Fruit fly (Drosophila melanogaster) whole organism, embryonic: Measurements from ENCODE around the gene Vti1a.

Source experiments
- Atf3 ChIP-seq: fragments of 200-800 bp; sonication (Bioruptor generic); optimal IDR thresholded peaks from 3 replicates; lab custom pipeline; 2016; ENCODE audit warnings: missing biosample characterization, missing genetic modification characterization
- Bteb2 ChIP-seq: fragments of 200-800 bp; sonication (Bioruptor generic); optimal IDR thresholded peaks from 2 replicates; lab custom pipeline; 2016; ENCODE audit warnings: missing biosample characterization, missing genetic modification characterization
- CG10147 ChIP-seq: fragments of 200-800 bp; sonication (Bioruptor generic); optimal IDR thresholded peaks from 2 replicates; lab custom pipeline; 2019; ENCODE audit warnings: missing biosample characterization, mild to moderate bottlenecking, missing genetic modification characterization, moderate library complexity
- CG10209 ChIP-seq: fragments of 200-800 bp; sonication (Bioruptor generic); optimal IDR thresholded peaks from 3 replicates; lab custom pipeline; 2017; ENCODE audit warnings: missing biosample characterization, mild to moderate bottlenecking, missing genetic modification characterization, missing genetic modification reagents
- CG10565 ChIP-seq: fragments of 200-800 bp; sonication (Bioruptor generic); optimal IDR thresholded peaks from 3 replicates; lab custom pipeline; 2016; ENCODE audit warnings: missing biosample characterization, mild to moderate bottlenecking, missing genetic modification characterization
- CG12299 ChIP-seq: fragments of 200-800 bp; sonication (Bioruptor generic); optimal IDR thresholded peaks from 2 replicates; lab custom pipeline; 2018; ENCODE audit warnings: missing biosample characterization, mild to moderate bottlenecking, missing genetic modification characterization
- CG12769 ChIP-seq: fragments of 200-800 bp; sonication (Bioruptor generic); optimal IDR thresholded peaks from 2 replicates; lab custom pipeline; 2019; ENCODE audit warnings: missing biosample characterization, mild to moderate bottlenecking, missing genetic modification characterization, moderate library complexity
- CG14014 ChIP-seq: fragments of 200-800 bp; sonication (Bioruptor generic); IDR thresholded peaks from 2 replicates; pipeline ENCODE4 v1.3.6; 2022; ENCODE audit warnings: missing biosample characterization, missing genetic modification characterization
- CG14710 ChIP-seq: fragments of 200-800 bp; sonication (Bioruptor generic); optimal IDR thresholded peaks from 3 replicates; lab custom pipeline; 2019; ENCODE audit warnings: missing biosample characterization, mild to moderate bottlenecking, missing genetic modification characterization, moderate library complexity
- CG1602 ChIP-seq: fragments of 200-800 bp; sonication (Bioruptor generic); optimal IDR thresholded peaks from 3 replicates; lab custom pipeline; 2016; ENCODE audit warnings: missing biosample characterization, missing genetic modification characterization
- CG1647 ChIP-seq: fragments of 200-800 bp; sonication (Bioruptor generic); optimal IDR thresholded peaks from 3 replicates; lab custom pipeline; 2016; ENCODE audit warnings: missing biosample characterization, missing genetic modification characterization
- CG16815 ChIP-seq: fragments of 200-800 bp; sonication (Bioruptor generic); optimal IDR thresholded peaks from 3 replicates; lab custom pipeline; 2017; ENCODE audit warnings: missing biosample characterization, mild to moderate bottlenecking, missing genetic modification characterization
- CG16863 ChIP-seq: fragments of 200-800 bp; sonication (Bioruptor generic); optimal IDR thresholded peaks from 3 replicates; lab custom pipeline; 2016; ENCODE audit warnings: missing biosample characterization, missing genetic modification characterization
- CG18476 ChIP-seq: fragments of 200-800 bp; sonication (Bioruptor generic); optimal IDR thresholded peaks from 2 replicates; lab custom pipeline; 2016; ENCODE audit warnings: missing biosample characterization, mild to moderate bottlenecking, missing genetic modification characterization
- CG18599 ChIP-seq: fragments of 200-800 bp; sonication (Bioruptor generic); optimal IDR thresholded peaks from 3 replicates; lab custom pipeline; 2017; ENCODE audit warnings: missing biosample characterization, missing genetic modification characterization, mild to moderate bottlenecking, moderate library complexity, missing genetic modification reagents
- CG2875 ChIP-seq: fragments of 200-800 bp; sonication (Bioruptor generic); optimal IDR thresholded peaks from 2 replicates; lab custom pipeline; 2017; ENCODE audit warnings: missing biosample characterization, mild to moderate bottlenecking, missing genetic modification characterization, missing genetic modification reagents
- CG31441 ChIP-seq: fragments of 200-800 bp; sonication (Bioruptor generic); IDR thresholded peaks from 2 replicates; pipeline ENCODE4 v1.3.6; 2022; ENCODE audit warnings: missing biosample characterization, missing genetic modification characterization
- CG4360 ChIP-seq: fragments of 200-800 bp; sonication (Bioruptor generic); IDR thresholded peaks from 2 replicates; pipeline ENCODE4 v1.3.6; 2022; ENCODE audit warnings: missing biosample characterization, missing genetic modification characterization
- CG6175 ChIP-seq: fragments of 200-800 bp; sonication (Bioruptor generic); IDR thresholded peaks from 3 replicates; pipeline ENCODE4 v1.3.6; 2022; ENCODE audit warnings: missing biosample characterization, missing genetic modification characterization
- CG7556 ChIP-seq: fragments of 200-800 bp; sonication (Bioruptor generic); optimal IDR thresholded peaks from 2 replicates; lab custom pipeline; 2017; ENCODE audit warnings: missing biosample characterization, mild to moderate bottlenecking, missing genetic modification characterization
- CG7987 ChIP-seq: fragments of 200-800 bp; sonication (Bioruptor generic); optimal IDR thresholded peaks from 2 replicates; lab custom pipeline; 2018; ENCODE audit warnings: missing biosample characterization, mild to moderate bottlenecking, missing genetic modification characterization, moderate library complexity
- D19B ChIP-seq: fragments of 200-800 bp; sonication (Bioruptor generic); optimal IDR thresholded peaks from 2 replicates; lab custom pipeline; 2017; ENCODE audit warnings: missing biosample characterization, mild to moderate bottlenecking, missing genetic modification characterization
- Gug ChIP-seq: fragments of 200-800 bp; sonication (Bioruptor generic); IDR thresholded peaks from 4 replicates; pipeline ENCODE4 v1.3.6; 2022; ENCODE audit warnings: missing biosample characterization, missing genetic modification characterization
- Max ChIP-seq: fragments of 200-800 bp; sonication (Bioruptor generic); optimal IDR thresholded peaks from 2 replicates; lab custom pipeline; 2016; ENCODE audit warnings: missing biosample characterization, mild to moderate bottlenecking, missing genetic modification characterization
- Nf-YB ChIP-seq: fragments of 200-800 bp; sonication (Bioruptor generic); optimal IDR thresholded peaks from 3 replicates; lab custom pipeline; 2019; ENCODE audit warnings: missing biosample characterization, mild to moderate bottlenecking, missing genetic modification characterization, moderate library complexity
- Nf-YC ChIP-seq: fragments of 200-800 bp; optimal IDR thresholded peaks from 3 replicates; lab custom pipeline; 2019; ENCODE audit warnings: missing biosample characterization, mild to moderate bottlenecking, missing genetic modification characterization, moderate library complexity
- Oaz ChIP-seq: fragments of 200-800 bp; sonication (Bioruptor generic); IDR thresholded peaks from 2 replicates; pipeline ENCODE4 v1.3.6; 2022; ENCODE audit warnings: missing biosample characterization, missing genetic modification characterization
- Oli ChIP-seq: fragments of 200-800 bp; sonication (Bioruptor generic); optimal IDR thresholded peaks from 2 replicates; lab custom pipeline; 2018; ENCODE audit warnings: missing biosample characterization, mild to moderate bottlenecking, missing genetic modification characterization, moderate library complexity
- Poxn ChIP-seq: fragments of 200-800 bp; sonication (Bioruptor generic); IDR thresholded peaks from 2 replicates; pipeline ENCODE4 v1.3.6; 2022; ENCODE audit warnings: missing biosample characterization, missing genetic modification characterization
- Sox102F ChIP-seq: fragments of 200-800 bp; sonication (Bioruptor generic); optimal IDR thresholded peaks from 2 replicates; lab custom pipeline; 2018; ENCODE audit warnings: missing biosample characterization, mild to moderate bottlenecking, missing genetic modification characterization, moderate library complexity
- Stat92E ChIP-seq, 3 experiments: fragments of >200 bp in 2 of 3; fragments of 200-800 bp in 1 of 3; sonication (Bioruptor generic) in 1 of 3; optimal IDR thresholded peaks; 2 replicates each; lab custom pipeline; 2017 to 2019; ENCODE audit warnings: missing biosample characterization in 3 of 3, missing genetic modification characterization in 3 of 3, mild to moderate bottlenecking in 1 of 3, moderate library complexity in 1 of 3
- bcd ChIP-seq: fragments of 200-800 bp; sonication (Bioruptor generic); optimal IDR thresholded peaks from 2 replicates; lab custom pipeline; 2017; ENCODE audit warnings: missing biosample characterization, mild to moderate bottlenecking, missing genetic modification characterization
- cad ChIP-seq: fragments of >200 bp; optimal IDR thresholded peaks from 2 replicates; lab custom pipeline; 2017; ENCODE audit warnings: missing biosample characterization, missing genetic modification characterization
- chn ChIP-seq: fragments of 200-800 bp; sonication (Bioruptor generic); optimal IDR thresholded peaks from 2 replicates; lab custom pipeline; 2016; ENCODE audit warnings: missing biosample characterization, missing genetic modification characterization
- ci ChIP-seq: fragments of 200-800 bp; sonication (Bioruptor generic); IDR thresholded peaks from 3 replicates; pipeline ENCODE4 v1.3.6; 2022; ENCODE audit warnings: missing biosample characterization, missing genetic modification characterization
- crc ChIP-seq: fragments of 200-800 bp; sonication (Bioruptor generic); optimal IDR thresholded peaks from 2 replicates; lab custom pipeline; 2016; ENCODE audit warnings: missing biosample characterization, missing genetic modification characterization
- cwo ChIP-seq: fragments of 200-800 bp; sonication (Bioruptor generic); optimal IDR thresholded peaks from 3 replicates; lab custom pipeline; 2017; ENCODE audit warnings: missing biosample characterization, missing genetic modification characterization, mild to moderate bottlenecking, moderate library complexity, missing genetic modification reagents
- eve ChIP-seq, 2 experiments: fragments of >200 bp; optimal IDR thresholded peaks; 2 replicates each; lab custom pipeline; 2017; ENCODE audit warnings: missing biosample characterization in 2 of 2, missing genetic modification characterization in 2 of 2
- gsb ChIP-seq: fragments of 200-800 bp; sonication (Bioruptor generic); IDR thresholded peaks from 2 replicates; pipeline ENCODE4 v1.3.6; 2022; ENCODE audit warnings: missing biosample characterization, missing genetic modification characterization
- kah ChIP-seq: fragments of 200-800 bp; sonication (Bioruptor generic); optimal IDR thresholded peaks from 2 replicates; lab custom pipeline; 2018; ENCODE audit warnings: missing biosample characterization, mild to moderate bottlenecking, missing genetic modification characterization
- lmd ChIP-seq: fragments of 200-800 bp; sonication (Bioruptor generic); IDR thresholded peaks from 2 replicates; pipeline ENCODE4 v1.3.6; 2022; ENCODE audit warnings: missing biosample characterization, missing genetic modification characterization
- p53 ChIP-seq: fragments of 200-800 bp; sonication (Bioruptor generic); optimal IDR thresholded peaks from 2 replicates; lab custom pipeline; 2016; ENCODE audit warnings: missing biosample characterization, missing genetic modification characterization
- pho ChIP-seq: fragments of 200-800 bp; sonication (Bioruptor generic); optimal IDR thresholded peaks from 2 replicates; lab custom pipeline; 2016; ENCODE audit warnings: missing biosample characterization, missing genetic modification characterization
- ranshi ChIP-seq: fragments of 200-800 bp; sonication (Bioruptor generic); IDR thresholded peaks from 2 replicates; pipeline ENCODE4 v1.3.6; 2022; ENCODE audit warnings: missing biosample characterization, missing genetic modification characterization
- sc ChIP-seq, 3 experiments: fragments of >200 bp in 2 of 3; fragments of 200-800 bp in 1 of 3; sonication (Bioruptor generic) in 1 of 3; optimal IDR thresholded peaks; 2 replicates in 2 of 3; 3 replicates in 1 of 3; lab custom pipeline; 2017; ENCODE audit warnings: mild to moderate bottlenecking in 1 of 3, missing biosample characterization in 1 of 3, missing genetic modification characterization in 1 of 3, missing genetic modification reagents in 1 of 3
- ssp ChIP-seq: fragments of 200-800 bp; sonication (Bioruptor generic); IDR thresholded peaks from 2 replicates; pipeline ENCODE4 v1.3.6; 2022; ENCODE audit warnings: missing biosample characterization, missing genetic modification characterization
- unpg ChIP-seq: fragments of 200-800 bp; sonication (Bioruptor generic); optimal IDR thresholded peaks from 3 replicates; lab custom pipeline; 2018; ENCODE audit warnings: missing biosample characterization, mild to moderate bottlenecking, missing genetic modification characterization, moderate library complexity
- vfl ChIP-seq: fragments of 200-800 bp; sonication (Bioruptor generic); optimal IDR thresholded peaks from 2 replicates; lab custom pipeline; 2016; ENCODE audit warnings: missing biosample characterization, missing genetic modification characterization

Gene Vti1a

dm6 chr3L:699368-700150, 6.8 kb upstream of the Vti1a start (continued):
- TF ChIP-seq CG14014 (GFP tag; lab: Robert Waterston, UW), result no peak
- TF ChIP-seq lmd (GFP tag; lab: Robert Waterston, UW), result 0 out of 2 replicates have a peak, but pooled peaks have one; percentile 9
- TF ChIP-seq CG16863, result no peak
- TF ChIP-seq Oaz (GFP tag; lab: Robert Waterston, UW), result no peak
- TF ChIP-seq Nf-YC, result peak; percentile 23
- peak; percentile 92 for TF ChIP-seq CG4360
- TF ChIP-seq cwo (GFP tag; lab: Kevin White, UChicago), result no peak
- no peak for TF ChIP-seq CG1647 (GFP tag; lab: Kevin White, UChicago)
- peak; percentile 0 for TF ChIP-seq Nf-YB (GFP tag; lab: Kevin White, UChicago)
- peak; percentile 50 for TF ChIP-seq CG16815 (GFP tag; lab: Kevin White, UChicago)
- TF ChIP-seq Poxn, result no peak
- 0 out of 2 replicates have a peak, but pooled peaks have one; percentile 4 for TF ChIP-seq ssp (GFP tag; lab: Robert Waterston, UW)
- peak; percentile 63 for TF ChIP-seq CG1602 (GFP tag; lab: Kevin White, UChicago)
- no peak for TF ChIP-seq gsb (GFP tag; lab: Robert Waterston, UW)
- TF ChIP-seq unpg, result peak; percentile 38
- peak; percentile 33 for TF ChIP-seq CG14710
- TF ChIP-seq vfl (GFP tag; lab: Kevin White, UChicago), result no peak
- peak; percentile 13 for TF ChIP-seq pho (GFP tag; lab: Kevin White, UChicago)
- TF ChIP-seq CG18476, result peak; percentile 25
- 0 out of 2 replicates have a peak, but pooled peaks have one; percentile 45 for TF ChIP-seq CG31441 (GFP tag; lab: Robert Waterston, UW)
- TF ChIP-seq ci (GFP tag; lab: Robert Waterston, UW), result peak; percentile 61; the same call in 2 of the 3 replicates
- TF ChIP-seq D19B (GFP tag; lab: Kevin White, UChicago), result peak; percentile 1
- no peak for TF ChIP-seq CG12299
- TF ChIP-seq Oli (tag; lab: Kevin White, UChicago), result peak; percentile 46
- no peak for TF ChIP-seq CG10565 (GFP tag; lab: Kevin White, UChicago)
- no peak for TF ChIP-seq Atf3 (GFP tag; lab: Kevin White, UChicago)
- TF ChIP-seq kah (GFP tag; lab: Kevin White, UChicago), result no peak
- TF ChIP-seq ranshi (GFP tag; lab: Robert Waterston, UW), result no peak
- TF ChIP-seq CG7556, result peak; percentile 77
- TF ChIP-seq cad (GFP tag; lab: Kevin White, UChicago), result no peak
- no peak for TF ChIP-seq crc (GFP tag; lab: Kevin White, UChicago)
- TF ChIP-seq CG10147, result no peak
- no peak for TF ChIP-seq sc (optimal IDR thresholded peaks at IDR 0.05; lab: Kevin White, UChicago)
- TF ChIP-seq sc (GFP tag; optimal IDR thresholded peaks at IDR 0.05; lab: Kevin White, UChicago), result no peak
- TF ChIP-seq CG2875 (GFP tag; lab: Kevin White, UChicago), result no peak
- peak; percentile 80 for TF ChIP-seq CG12769
- peak; percentile 27 for TF ChIP-seq Sox102F (GFP tag; lab: Kevin White, UChicago)
- TF ChIP-seq Bteb2 (GFP tag; lab: Kevin White, UChicago), result no peak
- TF ChIP-seq CG7987 (GFP tag; lab: Kevin White, UChicago), result no peak
- TF ChIP-seq eve (GFP tag; optimal IDR thresholded peaks at IDR 0.05; lab: Kevin White, UChicago), result no peak
- TF ChIP-seq Stat92E (GFP tag; optimal IDR thresholded peaks at IDR 0.05; lab: Kevin White, UChicago), result no peak
- TF ChIP-seq p53 (GFP tag; lab: Kevin White, UChicago), result no peak
- peak; percentile 60 for TF ChIP-seq CG18599
- TF ChIP-seq Gug (GFP tag; lab: Robert Waterston, UW), result no peak
- TF ChIP-seq CG6175, result no peak
- TF ChIP-seq CG10209, result peak; percentile 97
- TF ChIP-seq Max (GFP tag; lab: Kevin White, UChicago), result peak; percentile 28
- TF ChIP-seq chn (GFP tag; lab: Kevin White, UChicago), result peak; percentile 51
- TF ChIP-seq bcd (GFP tag; lab: Kevin White, UChicago), result peak; percentile 48
